Fruit fly (Drosophila melanogaster): ENCODE results near the gene CG31717.

The CG31717 gene

dm6 chr2L:10221387-10221705 is 29.2 kb upstream of the CG31717 start:
- TF ChIP-seq insv (optimal IDR thresholded peaks at IDR 0.05) (no peak), h (optimal IDR thresholded peaks at IDR 0.05) (no peak), Sin3A (optimal IDR thresholded peaks at IDR 0.05) (no peak), ttk (optimal IDR thresholded peaks at IDR 0.05) (no peak), psq (optimal IDR thresholded peaks at IDR 0.05) (no peak), Myc (optimal IDR thresholded peaks at IDR 0.05) (no peak)

- TF ChIP-seq insv (optimal IDR thresholded peaks at IDR 0.05) = no peak
- TF ChIP-seq ttk (optimal IDR thresholded peaks at IDR 0.05) = no peak
- TF ChIP-seq h (optimal IDR thresholded peaks at IDR 0.05) = no peak
- TF ChIP-seq psq (optimal IDR thresholded peaks at IDR 0.05) = no peak
- no peak for TF ChIP-seq Myc (optimal IDR thresholded peaks at IDR 0.05)
- no peak for TF ChIP-seq Sin3A (optimal IDR thresholded peaks at IDR 0.05)
Measured at dm6 chr2L:10222550-10223231, 27.8 kb upstream of the CG31717 start, which contains the start of gene Bcs1. Gene Bcs1 (plus strand): TSS chr2L:10222657.

DNA sequence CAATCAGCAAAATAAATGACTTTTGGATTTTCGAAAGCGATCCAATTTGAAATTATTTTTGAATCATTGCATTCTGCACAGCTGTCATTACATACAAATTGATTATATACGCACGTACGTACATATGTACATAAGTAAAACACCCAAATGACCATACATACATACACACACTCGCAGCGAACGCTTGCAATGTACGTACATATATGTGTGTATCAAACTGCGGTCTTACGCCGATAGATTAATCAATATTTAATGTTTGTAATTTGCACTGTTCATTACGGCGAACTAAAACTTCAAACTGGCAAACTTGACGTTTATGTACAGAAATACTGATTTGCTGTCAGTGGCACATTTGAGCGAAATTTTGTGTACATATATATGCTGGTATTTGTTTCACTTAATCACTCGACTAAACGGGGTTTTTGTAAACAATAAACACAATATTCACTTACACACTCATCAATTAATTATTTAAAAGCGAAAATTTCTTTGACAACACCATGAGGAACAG is 24.3 kb upstream of the CG31717 start:
- TF ChIP-seq ttk (optimal IDR thresholded peaks at IDR 0.05) (no peak), psq (optimal IDR thresholded peaks at IDR 0.05) (no peak), insv (optimal IDR thresholded peaks at IDR 0.05) (no peak), Myc (optimal IDR thresholded peaks at IDR 0.05) (no peak), h (optimal IDR thresholded peaks at IDR 0.05) (no peak), Sin3A (optimal IDR thresholded peaks at IDR 0.05) (no peak)

DNA sequence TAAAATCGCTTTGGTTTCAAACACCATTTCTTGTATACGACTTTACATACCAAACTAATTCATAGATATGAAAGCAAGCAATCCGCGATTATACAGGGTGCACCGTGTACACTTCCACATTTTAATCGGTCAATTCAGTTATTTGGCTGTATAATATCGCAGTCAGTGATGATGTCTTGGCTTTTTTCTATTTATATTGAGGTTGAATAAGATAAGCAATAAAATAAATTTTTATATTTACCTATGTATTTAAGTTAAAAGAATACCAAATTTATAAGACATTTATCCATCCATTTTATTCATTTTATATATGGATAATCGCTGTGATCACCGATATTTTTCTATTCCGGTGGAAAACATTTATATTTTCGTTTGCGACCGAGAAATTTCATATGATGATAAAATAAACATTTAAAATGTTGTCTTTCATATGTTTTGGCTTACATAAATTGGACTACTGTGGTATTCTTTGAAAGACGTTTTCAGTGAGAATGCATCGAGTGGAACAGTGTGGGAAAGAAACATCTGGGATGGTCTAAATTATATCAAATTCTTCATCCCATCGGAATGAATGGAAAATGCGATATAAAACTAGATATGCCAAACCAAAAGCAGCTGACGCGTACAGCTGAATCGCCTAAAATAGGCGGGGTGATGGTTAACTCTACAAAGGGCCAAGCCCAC is 23.7 kb upstream of the CG31717 start, which contains the start of gene CG5708:
Gene CG5708 (minus strand): TSS at position 85 of the 684 bp plus-strand sequence.
- TF ChIP-seq insv (optimal IDR thresholded peaks at IDR 0.05) = no peak
- no peak for TF ChIP-seq Myc (optimal IDR thresholded peaks at IDR 0.05)
- no peak for TF ChIP-seq h (optimal IDR thresholded peaks at IDR 0.05)
- no peak for TF ChIP-seq psq (optimal IDR thresholded peaks at IDR 0.05)
- TF ChIP-seq Sin3A (optimal IDR thresholded peaks at IDR 0.05) = no peak
- TF ChIP-seq ttk (optimal IDR thresholded peaks at IDR 0.05) = no peak

DNA sequence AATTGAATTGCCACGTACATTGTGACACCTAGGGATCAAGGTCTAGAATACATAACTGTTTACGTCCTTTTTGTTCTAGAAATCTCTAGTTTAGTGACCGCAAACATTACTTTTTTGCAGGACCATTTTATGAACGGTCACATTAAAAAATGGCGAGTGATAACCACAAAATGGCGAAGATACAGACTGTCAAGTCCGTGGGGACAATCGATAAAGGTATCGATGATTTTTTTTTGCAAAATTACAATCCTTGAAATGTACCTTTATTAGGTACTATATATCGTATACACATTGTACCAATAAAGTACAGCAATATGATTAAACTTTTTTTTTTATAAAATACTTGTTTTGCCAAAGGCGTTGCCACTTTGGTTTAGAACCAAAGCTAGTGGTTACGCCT is 20.1 kb upstream of the CG31717 start:
- TF ChIP-seq psq (optimal IDR thresholded peaks at IDR 0.05) = no peak

DNA sequence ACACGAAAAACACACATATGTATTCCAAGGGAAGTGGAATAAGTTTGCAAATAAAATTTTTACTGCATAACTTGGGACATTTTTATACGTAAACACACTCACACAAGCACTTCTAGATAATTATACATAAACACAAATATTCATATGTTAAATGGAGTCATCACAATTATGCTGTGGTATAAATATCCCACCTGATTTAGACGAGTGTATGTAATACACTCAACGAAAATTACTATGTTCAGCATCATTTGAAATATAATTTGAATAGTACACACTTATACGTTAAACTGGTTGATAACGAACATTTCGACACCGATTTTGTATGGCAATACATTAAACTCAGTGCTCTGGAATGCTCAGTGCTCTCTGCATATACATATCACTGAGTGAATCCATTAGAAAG is 19.4 kb upstream of the CG31717 start:
- TF ChIP-seq Sin3A (optimal IDR thresholded peaks at IDR 0.05) (no peak), insv (optimal IDR thresholded peaks at IDR 0.05) (no peak), h (optimal IDR thresholded peaks at IDR 0.05) (no peak), psq (optimal IDR thresholded peaks at IDR 0.05) (no peak), Myc (optimal IDR thresholded peaks at IDR 0.05) (no peak), ttk (optimal IDR thresholded peaks at IDR 0.05) (no peak)

- no peak for TF ChIP-seq Myc (optimal IDR thresholded peaks at IDR 0.05)
- TF ChIP-seq insv (optimal IDR thresholded peaks at IDR 0.05) = no peak
- no peak for TF ChIP-seq h (optimal IDR thresholded peaks at IDR 0.05)
- no peak for TF ChIP-seq psq (optimal IDR thresholded peaks at IDR 0.05)
- TF ChIP-seq Sin3A (optimal IDR thresholded peaks at IDR 0.05) = no peak
- TF ChIP-seq ttk (optimal IDR thresholded peaks at IDR 0.05) = no peak
Measured at dm6 chr2L:10231510-10231909, 19.0 kb upstream of the CG31717 start, which contains the start of gene ova. Gene ova (minus strand): TSS chr2L:10231692.

DNA sequence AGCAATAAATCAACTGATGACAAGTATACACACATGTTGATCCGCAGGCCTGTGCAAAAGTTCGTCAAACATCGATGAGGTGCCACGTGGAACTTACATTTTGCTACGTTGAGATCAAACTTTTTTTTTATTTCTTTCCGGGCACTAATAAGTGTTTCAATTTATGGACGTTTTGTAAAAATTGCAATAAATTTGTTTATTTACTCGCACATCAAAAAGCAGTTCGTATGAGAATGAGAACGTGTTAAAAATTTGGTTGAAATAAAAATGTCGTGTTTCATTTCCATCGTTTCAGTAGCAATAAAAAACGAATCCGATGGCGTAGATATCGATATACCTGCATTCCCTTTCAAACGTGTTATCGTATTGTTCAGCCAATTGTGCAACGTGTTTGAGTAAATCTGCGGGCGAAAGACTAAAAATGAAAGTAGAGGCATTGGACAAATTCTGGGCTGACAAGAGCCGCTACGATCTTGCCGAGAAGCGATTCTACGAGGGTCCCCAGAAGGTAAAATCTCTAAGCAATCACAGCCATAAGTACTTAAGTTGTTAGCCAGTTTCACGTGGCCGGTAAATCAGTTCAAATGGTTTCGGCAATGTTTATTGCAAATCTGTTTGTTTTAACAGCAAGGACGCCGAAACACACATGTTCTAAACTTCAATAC is 18.3 kb upstream of the CG31717 start, which contains the start of gene eEF1delta:
Gene eEF1delta (plus strand): TSS at position 356 of the 665 bp plus-strand sequence.
- no peak for TF ChIP-seq h (optimal IDR thresholded peaks at IDR 0.05)
- no peak for TF ChIP-seq Myc (optimal IDR thresholded peaks at IDR 0.05)

DNA sequence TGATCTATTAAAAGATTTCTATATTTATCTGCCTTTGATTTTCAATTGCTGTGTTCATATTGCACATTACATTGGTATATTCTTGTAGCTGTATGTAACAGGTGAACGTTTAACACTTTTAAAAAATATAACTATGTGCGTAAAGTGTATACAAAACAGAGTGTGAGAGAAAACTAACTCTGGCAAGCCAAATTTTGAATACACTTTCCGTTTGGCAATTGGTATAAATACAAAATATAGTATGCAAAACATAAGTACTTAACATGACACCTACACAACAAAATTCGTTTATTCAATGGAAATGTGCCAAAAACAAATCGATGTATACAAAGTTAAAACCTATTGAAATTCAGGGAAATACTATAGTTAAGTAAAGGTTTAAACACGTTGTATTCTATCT is 17.7 kb upstream of the CG31717 start:
- no peak for TF ChIP-seq ttk (optimal IDR thresholded peaks at IDR 0.05)
- TF ChIP-seq Myc (optimal IDR thresholded peaks at IDR 0.05) = no peak
- TF ChIP-seq Sin3A (optimal IDR thresholded peaks at IDR 0.05) = no peak
- no peak for TF ChIP-seq insv (optimal IDR thresholded peaks at IDR 0.05)
- no peak for TF ChIP-seq h (optimal IDR thresholded peaks at IDR 0.05)
- TF ChIP-seq psq (optimal IDR thresholded peaks at IDR 0.05) = no peak

DNA sequence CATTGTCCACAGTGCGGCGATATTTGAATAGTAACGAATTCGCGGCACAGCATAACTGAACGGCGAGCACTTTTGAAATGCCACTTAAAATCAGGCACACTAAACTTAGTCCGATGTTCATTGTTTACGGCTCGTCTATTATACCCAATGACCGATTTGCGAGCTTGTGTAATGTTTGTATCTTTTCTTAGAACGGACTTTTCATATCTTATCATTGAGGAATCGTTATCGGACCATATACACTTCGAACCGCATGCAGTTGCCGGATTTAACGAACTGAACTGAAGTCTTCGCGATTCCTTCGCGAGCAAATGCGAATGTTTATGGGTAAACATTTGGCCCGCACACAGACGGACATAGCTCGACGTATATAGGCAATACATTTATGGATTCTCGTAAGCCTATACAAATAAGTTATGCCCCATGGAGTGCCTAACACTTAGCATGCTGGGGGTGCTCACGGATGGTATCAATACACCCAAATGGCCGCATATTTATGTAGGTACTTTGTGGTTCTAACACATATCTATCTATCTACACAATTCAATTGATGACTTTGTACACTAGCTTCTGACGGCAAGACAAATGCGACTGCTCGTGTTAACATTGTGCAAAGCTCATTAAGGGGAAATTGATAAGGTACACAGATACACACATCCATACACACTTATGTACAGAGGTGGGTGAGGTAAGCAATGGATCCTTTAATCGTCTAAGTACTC is 12.7 kb upstream of the CG31717 start, which contains the start of gene mthl15:
Gene mthl15 (minus strand): TSS at position 593 of the 722 bp plus-strand sequence.
- TF ChIP-seq Myc (optimal IDR thresholded peaks at IDR 0.05) = no peak
- TF ChIP-seq h (optimal IDR thresholded peaks at IDR 0.05) = no peak
- TF ChIP-seq ttk (optimal IDR thresholded peaks at IDR 0.05) = no peak
- no peak for TF ChIP-seq insv (optimal IDR thresholded peaks at IDR 0.05)
- TF ChIP-seq Sin3A (optimal IDR thresholded peaks at IDR 0.05) = no peak
- no peak for TF ChIP-seq psq (optimal IDR thresholded peaks at IDR 0.05)

- no peak for TF ChIP-seq ttk (optimal IDR thresholded peaks at IDR 0.05)
- TF ChIP-seq insv (optimal IDR thresholded peaks at IDR 0.05) = no peak
- no peak for TF ChIP-seq Myc (optimal IDR thresholded peaks at IDR 0.05)
- no peak for TF ChIP-seq psq (optimal IDR thresholded peaks at IDR 0.05)
- no peak for TF ChIP-seq h (optimal IDR thresholded peaks at IDR 0.05)
- TF ChIP-seq Sin3A (optimal IDR thresholded peaks at IDR 0.05) = no peak
Measured at dm6 chr2L:10238726-10239652, 11.5 kb upstream of the CG31717 start, which contains the start of gene me31B. Gene me31B (plus strand): TSS chr2L:10239341.
